Worm (Caenorhabditis elegans) whole organism, L2 larva: ENCODE results near the gene gfi-1.
A peak's percentile ranks its signal among the peaks of the same experiment; 100 is the strongest.

ENCODE experiments used
- C34F6.9 ChIP-seq: fragments of 150-350 bp; optimal IDR thresholded peaks from 2 replicates; lab custom pipeline; 2014; ENCODE audit warnings: missing biosample characterization, missing genetic modification characterization
- F13H6.1 ChIP-seq: sonication (generic microtip); optimal IDR thresholded peaks from 2 replicates; lab custom pipeline; 2016; ENCODE audit warnings: missing genetic modification characterization, missing compliant biosample characterization
- R02D3.7 ChIP-seq: fragments of 150-350 bp; optimal IDR thresholded peaks from 2 replicates; lab custom pipeline; 2014; ENCODE audit warnings: missing biosample characterization, missing genetic modification characterization
- Y55F3AM.14 ChIP-seq: fragments of 200-800 bp; sonication (Bioruptor generic); optimal IDR thresholded peaks from 2 replicates; lab custom pipeline; 2018; ENCODE audit warnings: mild to moderate bottlenecking, missing genetic modification characterization, missing compliant biosample characterization
- ZK546.5 ChIP-seq: sonication (generic microtip); optimal IDR thresholded peaks from 2 replicates; lab custom pipeline; 2017; ENCODE audit warnings: missing biosample characterization, missing genetic modification characterization
- alr-1 ChIP-seq: fragments of 150-350 bp; optimal IDR thresholded peaks from 2 replicates; lab custom pipeline; 2014; ENCODE audit warnings: missing biosample characterization, missing genetic modification characterization
- aly-2 ChIP-seq: fragments of 150-350 bp; optimal IDR thresholded peaks from 2 replicates; lab custom pipeline; 2014; ENCODE audit warnings: missing biosample characterization, missing genetic modification characterization
- ama-1 ChIP-seq: fragments of 150-350 bp; optimal IDR thresholded peaks from 2 replicates; lab custom pipeline; 2018; ENCODE audit warnings: inconsistent platforms
- blmp-1 ChIP-seq: sonication (generic microtip); optimal IDR thresholded peaks from 2 replicates; lab custom pipeline; 2017; ENCODE audit warnings: missing genetic modification characterization, mild to moderate bottlenecking, missing compliant biosample characterization, antibody characterized with exemption, moderate library complexity; ENCODE audit not compliant: insufficient read depth
- ceh-16 ChIP-seq: fragments of 150-350 bp; optimal IDR thresholded peaks from 2 replicates; lab custom pipeline; 2014; ENCODE audit warnings: missing biosample characterization, missing genetic modification characterization
- ceh-82 ChIP-seq: fragments of 150-350 bp; optimal IDR thresholded peaks from 2 replicates; lab custom pipeline; 2014; ENCODE audit warnings: missing biosample characterization, missing genetic modification characterization
- crh-2 ChIP-seq: sonication (generic microtip); optimal IDR thresholded peaks from 2 replicates; lab custom pipeline; 2017; ENCODE audit warnings: missing biosample characterization, missing genetic modification characterization
- dmd-4 ChIP-seq: sonication (generic microtip); optimal IDR thresholded peaks from 2 replicates; lab custom pipeline; 2017; ENCODE audit warnings: missing biosample characterization, missing genetic modification characterization
- egl-27 ChIP-seq: sonication (generic microtip); optimal IDR thresholded peaks from 3 replicates; lab custom pipeline; 2017; ENCODE audit warnings: missing biosample characterization, missing genetic modification reagents, missing genetic modification characterization
- elt-1 ChIP-seq: fragments of 150-350 bp; optimal IDR thresholded peaks from 2 replicates; lab custom pipeline; 2014; ENCODE audit warnings: missing biosample characterization, missing genetic modification characterization
- elt-3 ChIP-seq: sonication (generic microtip); optimal IDR thresholded peaks from 2 replicates; lab custom pipeline; 2017; ENCODE audit warnings: missing biosample characterization, missing genetic modification characterization
- fos-1 ChIP-seq: fragments of 150-350 bp; optimal IDR thresholded peaks from 2 replicates; lab custom pipeline; 2014; ENCODE audit warnings: missing biosample characterization, missing genetic modification characterization
- gmeb-1 ChIP-seq: fragments of 150-350 bp; optimal IDR thresholded peaks from 2 replicates; lab custom pipeline; 2014; ENCODE audit warnings: missing biosample characterization, missing genetic modification characterization
- lin-11 ChIP-seq: fragments of 150-350 bp; sonication (generic microtip); optimal IDR thresholded peaks from 2 replicates; lab custom pipeline; 2014; ENCODE audit warnings: missing biosample characterization, missing genetic modification characterization, inconsistent platforms, mixed read lengths
- lin-13 ChIP-seq: fragments of 150-350 bp; optimal IDR thresholded peaks from 2 replicates; lab custom pipeline; 2014; ENCODE audit warnings: missing biosample characterization, missing genetic modification reagents, missing genetic modification characterization
- lin-39 ChIP-seq: fragments of 150-350 bp; optimal IDR thresholded peaks from 2 replicates; lab custom pipeline; 2014; ENCODE audit warnings: missing biosample characterization, missing genetic modification reagents, missing genetic modification characterization
- lsy-2 ChIP-seq, 2 experiments: fragments of 150-350 bp in 1 of 2; sonication (generic microtip) in 1 of 2; optimal IDR thresholded peaks; 2 replicates each; lab custom pipeline; 2014 to 2017; ENCODE audit warnings: missing biosample characterization in 2 of 2, missing genetic modification characterization in 2 of 2
- mab-5 ChIP-seq: fragments of 150-350 bp; optimal IDR thresholded peaks from 2 replicates; lab custom pipeline; 2014; ENCODE audit warnings: missing biosample characterization, missing genetic modification characterization
- mbf-1 ChIP-seq: sonication (generic microtip); optimal IDR thresholded peaks from 2 replicates; lab custom pipeline; 2017; ENCODE audit warnings: missing biosample characterization, missing genetic modification characterization
- mdl-1 ChIP-seq, 2 experiments: fragments of 150-350 bp in 1 of 2; sonication (generic microtip) in 1 of 2; optimal IDR thresholded peaks; 2 replicates each; lab custom pipeline; 2017; ENCODE audit warnings: missing biosample characterization in 2 of 2, missing genetic modification characterization in 2 of 2
- nhr-10 ChIP-seq: sonication (generic microtip); optimal IDR thresholded peaks from 2 replicates; lab custom pipeline; 2017; ENCODE audit warnings: missing biosample characterization, missing genetic modification characterization
- nhr-11 ChIP-seq: fragments of 150-350 bp; optimal IDR thresholded peaks from 2 replicates; lab custom pipeline; 2014; ENCODE audit warnings: missing biosample characterization, missing genetic modification characterization
- nhr-12 ChIP-seq: fragments of 150-350 bp; optimal IDR thresholded peaks from 2 replicates; lab custom pipeline; 2014; ENCODE audit warnings: missing biosample characterization, missing genetic modification characterization
- nhr-129 ChIP-seq: fragments of 150-350 bp; optimal IDR thresholded peaks from 2 replicates; lab custom pipeline; 2014; ENCODE audit warnings: missing biosample characterization, missing genetic modification characterization
- nhr-21 ChIP-seq: fragments of 150-350 bp; optimal IDR thresholded peaks from 2 replicates; lab custom pipeline; 2014; ENCODE audit warnings: missing biosample characterization, missing genetic modification characterization
- nhr-23 ChIP-seq: fragments of 150-350 bp; optimal IDR thresholded peaks from 2 replicates; lab custom pipeline; 2014; ENCODE audit warnings: missing biosample characterization, missing genetic modification reagents, missing genetic modification characterization
- nhr-237 ChIP-seq: fragments of 150-350 bp; optimal IDR thresholded peaks from 2 replicates; lab custom pipeline; 2014; ENCODE audit warnings: missing biosample characterization, missing genetic modification characterization
- nhr-25 ChIP-seq: fragments of 150-350 bp; sonication (generic microtip); optimal IDR thresholded peaks from 3 replicates; lab custom pipeline; 2014; ENCODE audit warnings: missing biosample characterization, missing genetic modification characterization
- nhr-6 ChIP-seq: fragments of 150-350 bp; optimal IDR thresholded peaks from 2 replicates; lab custom pipeline; 2014; ENCODE audit warnings: missing biosample characterization, missing genetic modification characterization
- nhr-77 ChIP-seq: fragments of 150-350 bp; optimal IDR thresholded peaks from 2 replicates; lab custom pipeline; 2014; ENCODE audit warnings: missing biosample characterization, missing genetic modification characterization
- peb-1 ChIP-seq: fragments of 150-350 bp; optimal IDR thresholded peaks from 2 replicates; lab custom pipeline; 2014; ENCODE audit warnings: missing biosample characterization, missing genetic modification characterization
- sem-4 ChIP-seq: fragments of 150-350 bp; optimal IDR thresholded peaks from 2 replicates; lab custom pipeline; 2014; ENCODE audit warnings: missing biosample characterization, missing genetic modification reagents, missing genetic modification characterization
- skn-1 ChIP-seq: sonication (generic microtip); optimal IDR thresholded peaks from 2 replicates; lab custom pipeline; 2017; ENCODE audit warnings: missing biosample characterization, missing genetic modification characterization
- sma-3 ChIP-seq: sonication (generic microtip); optimal IDR thresholded peaks from 2 replicates; lab custom pipeline; 2016; ENCODE audit warnings: missing genetic modification reagents, missing genetic modification characterization, missing compliant biosample characterization
- sma-9 ChIP-seq, 2 experiments: fragments of 150-350 bp in 1 of 2; sonication (generic microtip) in 1 of 2; optimal IDR thresholded peaks; 2 replicates each; lab custom pipeline; 2014 to 2016; ENCODE audit warnings: missing genetic modification characterization in 2 of 2, mild to moderate bottlenecking in 1 of 2, missing biosample characterization in 1 of 2, missing compliant biosample characterization in 1 of 2, missing genetic modification reagents in 1 of 2, moderate library complexity in 1 of 2
- snpc-4 ChIP-seq: fragments of 150-350 bp; optimal IDR thresholded peaks from 2 replicates; lab custom pipeline; 2014; ENCODE audit warnings: missing biosample characterization, missing genetic modification characterization
- unc-39 ChIP-seq: fragments of 150-350 bp; optimal IDR thresholded peaks from 2 replicates; lab custom pipeline; 2014; ENCODE audit warnings: missing biosample characterization, missing genetic modification characterization
- unc-55 ChIP-seq: fragments of 150-350 bp; sonication (generic microtip); optimal IDR thresholded peaks from 3 replicates; lab custom pipeline; 2014; ENCODE audit warnings: missing biosample characterization, missing genetic modification reagents, missing genetic modification characterization
- unc-62 ChIP-seq: fragments of 150-350 bp; optimal IDR thresholded peaks from 2 replicates; lab custom pipeline; 2014; ENCODE audit warnings: missing biosample characterization, missing genetic modification reagents, missing genetic modification characterization
- zag-1 ChIP-seq: fragments of 150-350 bp; optimal IDR thresholded peaks from 2 replicates; lab custom pipeline; 2014; ENCODE audit warnings: missing biosample characterization, missing genetic modification characterization
- ztf-1 ChIP-seq: fragments of 200-800 bp; sonication (Bioruptor generic); conservative IDR thresholded peaks from 2 replicates; pipeline ENCODE4 v1.3.6; 2022; ENCODE audit warnings: missing genetic modification characterization, missing compliant biosample characterization
- ztf-11 ChIP-seq: sonication (generic microtip); optimal IDR thresholded peaks from 2 replicates; lab custom pipeline; 2017; ENCODE audit warnings: missing biosample characterization, missing genetic modification characterization
- ztf-4 ChIP-seq: fragments of 150-350 bp; optimal IDR thresholded peaks from 2 replicates; lab custom pipeline; 2014; ENCODE audit warnings: missing biosample characterization, missing genetic modification characterization

gfi-1 gene

ce11 chrV:6349597-6349996 lies 50.1 kb downstream of the gfi-1 start:
- TF ChIP-seq aly-2 (tag; lab: Kevin White, UChicago), result no peak
- no peak for TF ChIP-seq ztf-1 (GFP tag; lab: Robert Waterston, UW)
- TF ChIP-seq blmp-1 (tag; lab: Kevin White, UChicago), result peak; percentile 91
- TF ChIP-seq F13H6.1, result peak; percentile 79
- TF ChIP-seq lin-39 (tag; lab: Kevin White, UChicago), result no peak
- TF ChIP-seq sma-3 (GFP tag; lab: Kevin White, UChicago), result peak; percentile 28
- no peak for TF ChIP-seq nhr-10 (tag; lab: Kevin White, UChicago)
- peak; percentile 31 for TF ChIP-seq sma-9 (GFP tag; optimal IDR thresholded peaks at IDR 0.05; lab: Kevin White, UChicago)
- TF ChIP-seq sma-9 (tag; optimal IDR thresholded peaks at IDR 0.05; lab: Kevin White, UChicago), result no peak
- TF ChIP-seq sem-4 (tag; lab: Kevin White, UChicago), result no peak

ce11 chrV:6348133-6348532 lies 51.6 kb downstream of the gfi-1 start:
- TF ChIP-seq nhr-237 (no peak), mdl-1 (tag; optimal IDR thresholded peaks at IDR 0.05; lab: Kevin White, UChicago) (peak; percentile 59 to 90), lin-39 (tag; lab: Kevin White, UChicago) (no peak), nhr-6 (tag; lab: Kevin White, UChicago) (no peak), fos-1 (tag; lab: Kevin White, UChicago) (peak; percentile 23), unc-55 (GFP tag; lab: Kevin White, UChicago) (peak; percentile 33), ztf-1 (GFP tag; lab: Robert Waterston, UW) (no peak), ama-1 (lab: Kevin White, UChicago) (no peak), lin-13 (GFP tag; lab: Kevin White, UChicago) (no peak), mbf-1 (tag; lab: Kevin White, UChicago) (no peak), nhr-77 (tag; lab: Kevin White, UChicago) (no peak), ceh-16 (tag; lab: Kevin White, UChicago) (no peak), ceh-82 (no peak), egl-27 (tag; lab: Kevin White, UChicago) (no peak), Y55F3AM.14 (no peak), nhr-10 (tag; lab: Kevin White, UChicago) (no peak), dmd-4 (tag; lab: Kevin White, UChicago) (no peak), unc-39 (tag; lab: Kevin White, UChicago) (no peak), mab-5 (tag; lab: Kevin White, UChicago) (peak; percentile 1), unc-62 (no peak), nhr-129 (peak; percentile 73), skn-1 (tag; lab: Kevin White, UChicago) (no peak), C34F6.9 (peak; percentile 5), ZK546.5 (tag; lab: Kevin White, UChicago) (no peak), ztf-4 (tag; lab: Kevin White, UChicago) (no peak), gmeb-1 (tag; lab: Kevin White, UChicago) (no peak), zag-1 (tag; lab: Kevin White, UChicago) (no peak), alr-1 (tag; lab: Kevin White, UChicago) (no peak), lsy-2 (tag; optimal IDR thresholded peaks at IDR 0.05; lab: Kevin White, UChicago) (peak in 1 of 2 experiments; percentile 41), peb-1 (tag; lab: Kevin White, UChicago) (no peak), snpc-4 (tag; lab: Kevin White, UChicago) (no peak), nhr-25 (tag; lab: Kevin White, UChicago) (no peak), sem-4 (tag; lab: Kevin White, UChicago) (no peak), elt-3 (tag; lab: Kevin White, UChicago) (no peak), ztf-11 (no peak), elt-1 (tag; lab: Kevin White, UChicago) (no peak), R02D3.7 (no peak), F13H6.1 (peak; percentile 88), blmp-1 (tag; lab: Kevin White, UChicago) (peak; percentile 11), crh-2 (tag; lab: Kevin White, UChicago) (peak; percentile 42), nhr-21 (tag; lab: Kevin White, UChicago) (no peak), aly-2 (tag; lab: Kevin White, UChicago) (no peak), lin-11 (no peak), nhr-12 (tag; lab: Kevin White, UChicago) (no peak), nhr-23 (no peak), nhr-11 (tag; lab: Kevin White, UChicago) (no peak), sma-9 (GFP tag; optimal IDR thresholded peaks at IDR 0.05; lab: Kevin White, UChicago) (peak; percentile 73), sma-9 (tag; optimal IDR thresholded peaks at IDR 0.05; lab: Kevin White, UChicago) (no peak), sma-3 (GFP tag; lab: Kevin White, UChicago) (no peak)
